Worm (Caenorhabditis elegans) whole organism, L3 larva: ENCODE results near the gene F41G4.7.

ENCODE experiments used
- ceh-82 ChIP-seq: fragments of 150-350 bp; optimal IDR thresholded peaks from 2 replicates; lab custom pipeline; 2014; ENCODE audit warnings: missing biosample characterization, missing genetic modification characterization
- nhr-237 ChIP-seq: fragments of 150-350 bp; optimal IDR thresholded peaks from 2 replicates; lab custom pipeline; 2014; ENCODE audit warnings: missing biosample characterization, missing genetic modification characterization
- nhr-43 ChIP-seq: sonication (generic microtip); optimal IDR thresholded peaks from 2 replicates; lab custom pipeline; 2016; ENCODE audit warnings: mild to moderate bottlenecking, missing genetic modification characterization, missing compliant biosample characterization; ENCODE audit not compliant: poor library complexity, severe bottlenecking
- ztf-4 ChIP-seq: fragments of 150-350 bp; optimal IDR thresholded peaks from 2 replicates; lab custom pipeline; 2014; ENCODE audit warnings: missing biosample characterization, missing genetic modification characterization

- TF ChIP-seq ztf-4, result no peak
- TF ChIP-seq nhr-237 (tag; lab: Kevin White, UChicago), result no peak
- no peak for TF ChIP-seq nhr-43 (tag; lab: Kevin White, UChicago)
- TF ChIP-seq ceh-82 (tag; lab: Kevin White, UChicago), result no peak
Observed at ce11 chrX:16792700-16793176, 43.5 kb downstream of the F41G4.7 start, which contains the start of gene got-1.2.
